Fruit fly (Drosophila melanogaster) Kc167 (cell line): ENCODE data around the gene hth.

ENCODE experiments used
- Myc ChIP-seq: fragments of >200 bp; optimal IDR thresholded peaks from 2 replicates; lab custom pipeline; 2017; ENCODE audit warnings: missing external identifiers
- Sin3A ChIP-seq: fragments of >200 bp; optimal IDR thresholded peaks from 2 replicates; lab custom pipeline; 2018; ENCODE audit warnings: missing external identifiers
- h ChIP-seq: fragments of >200 bp; optimal IDR thresholded peaks from 3 replicates; lab custom pipeline; 2018; ENCODE audit warnings: missing external identifiers
- insv ChIP-seq: fragments of >200 bp; optimal IDR thresholded peaks from 3 replicates; lab custom pipeline; 2018; ENCODE audit warnings: missing external identifiers
- psq ChIP-seq: fragments of >200 bp; optimal IDR thresholded peaks from 2 replicates; lab custom pipeline; 2017; ENCODE audit warnings: missing external identifiers
- ttk ChIP-seq: sonication (Bioruptor generic); optimal IDR thresholded peaks from 2 replicates; lab custom pipeline; 2017; ENCODE audit warnings: missing external identifiers

DNA sequence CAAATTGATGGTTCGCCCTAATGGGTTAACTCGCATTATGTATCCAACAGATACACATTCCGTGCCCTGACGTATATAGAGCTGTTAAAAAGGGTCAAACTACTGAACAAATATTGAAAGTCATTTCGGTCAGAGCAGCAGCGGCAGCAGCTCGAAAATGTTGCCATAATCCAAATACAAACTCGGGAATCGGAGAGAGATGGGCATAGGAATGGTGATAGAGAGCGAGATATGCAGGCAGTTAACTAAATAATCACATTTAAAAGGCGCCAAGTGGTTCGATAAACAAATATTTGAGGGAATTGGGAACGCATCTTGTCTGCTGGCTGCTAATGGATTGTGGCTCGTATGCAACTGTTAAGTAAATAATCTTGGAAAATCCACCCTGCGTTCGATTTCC is 40.4 kb downstream of the hth start:
- TF ChIP-seq h (lab: Kevin White, UChicago) (no peak), insv (no peak), psq (no peak), Myc (lab: Kevin White, UChicago) (no peak), ttk (no peak), Sin3A (lab: Kevin White, UChicago) (no peak)
